Fruit fly (Drosophila melanogaster): Measurements from ENCODE around the gene Med.

The Med gene

dm6 chr3R:31605117-31605432 lies 5.8 kb upstream of the Med start (continued):
- no peak for TF ChIP-seq Meics (GFP tag; optimal IDR thresholded peaks at IDR 0.05)
- no peak for TF ChIP-seq hth (optimal IDR thresholded peaks at IDR 0.05)
- no peak for TF ChIP-seq aop (GFP tag; IDR thresholded peaks at IDR 0.05)
- no peak for TF ChIP-seq CG14965 (GFP tag; optimal IDR thresholded peaks at IDR 0.05; ENCODE audit: borderline replicate concordance)
- TF ChIP-seq Bteb2 (GFP tag; optimal IDR thresholded peaks at IDR 0.05) = no peak
- TF ChIP-seq CG8089 (GFP tag; optimal IDR thresholded peaks at IDR 0.05) = no peak
- no peak for TF ChIP-seq GATAe (GFP tag; conservative IDR thresholded peaks at IDR 0.05)
- no peak for TF ChIP-seq CG4404 (GFP tag; IDR thresholded peaks at IDR 0.05)
- no peak for TF ChIP-seq B-H1 (GFP tag; IDR thresholded peaks at IDR 0.05)
- no peak for TF ChIP-seq Fer2 (tag; optimal IDR thresholded peaks at IDR 0.05)
- TF ChIP-seq HHEX (GFP tag; optimal IDR thresholded peaks at IDR 0.05) = peak; percentile 9
- TF ChIP-seq Antp (GFP tag; optimal IDR thresholded peaks at IDR 0.05) = no peak
- no peak for TF ChIP-seq Nf-YC (tag; optimal IDR thresholded peaks at IDR 0.05)
- no peak for TF ChIP-seq Xbp1 (GFP tag; optimal IDR thresholded peaks at IDR 0.05)
- no peak for TF ChIP-seq CG3407 (GFP tag; optimal IDR thresholded peaks at IDR 0.05)
- 0 out of 3 replicates have a peak, but pooled peaks have one; percentile 27 for TF ChIP-seq CG2199 (GFP tag; IDR thresholded peaks at IDR 0.05)
- TF ChIP-seq CkIIα-i1 (GFP tag; IDR thresholded peaks at IDR 0.05) = no peak
- TF ChIP-seq CG2678 (tag; optimal IDR thresholded peaks at IDR 0.05) = peak; percentile 4
- no peak for TF ChIP-seq dmrt11E (tag; optimal IDR thresholded peaks at IDR 0.05)
- TF ChIP-seq CG12299 (tag; optimal IDR thresholded peaks at IDR 0.05) = no peak
- TF ChIP-seq ac (GFP tag; optimal IDR thresholded peaks at IDR 0.05) = no peak
- no peak for TF ChIP-seq Ets97D (GFP tag; optimal IDR thresholded peaks at IDR 0.05)
- TF ChIP-seq chinmo (GFP tag; IDR thresholded peaks at IDR 0.05; ENCODE audit: partially characterized antibody) = no peak
- TF ChIP-seq hbn (GFP tag; IDR thresholded peaks at IDR 0.05; ENCODE audit: partially characterized antibody) = no peak
- no peak for TF ChIP-seq CG18011 (GFP tag; optimal IDR thresholded peaks at IDR 0.05)
- TF ChIP-seq Ssrp (tag; optimal IDR thresholded peaks at IDR 0.05) = no peak
- TF ChIP-seq CG12391 (tag; optimal IDR thresholded peaks at IDR 0.05) = no peak
- TF ChIP-seq z (GFP tag; IDR thresholded peaks at IDR 0.05) = no peak
- TF ChIP-seq Blimp-1 (GFP tag; optimal IDR thresholded peaks at IDR 0.05) = no peak
- no peak for TF ChIP-seq CG17361 (GFP tag; IDR thresholded peaks at IDR 0.05)
- TF ChIP-seq HmgD (GFP tag; optimal IDR thresholded peaks at IDR 0.05) = no peak
- no peak for TF ChIP-seq lmd (GFP tag; IDR thresholded peaks at IDR 0.05)
- peak; percentile 12 for TF ChIP-seq HmgZ (tag; optimal IDR thresholded peaks at IDR 0.05)
- TF ChIP-seq wdn (GFP tag; IDR thresholded peaks at IDR 0.05) = no peak
- TF ChIP-seq CG14441 (GFP tag; IDR thresholded peaks at IDR 0.05) = no peak
- TF ChIP-seq CG15011 (GFP tag; optimal IDR thresholded peaks at IDR 0.05) = no peak
- no peak for TF ChIP-seq dmrt99B (tag; optimal IDR thresholded peaks at IDR 0.05)
- TF ChIP-seq Lpt (GFP tag; optimal IDR thresholded peaks at IDR 0.05) = no peak
- no peak for TF ChIP-seq bigmax (GFP tag; optimal IDR thresholded peaks at IDR 0.05)
- TF ChIP-seq disco-r (GFP tag; optimal IDR thresholded peaks at IDR 0.05) = no peak
- TF ChIP-seq gro (GFP tag; optimal IDR thresholded peaks at IDR 0.05) = no peak
- TF ChIP-seq pho (GFP tag; optimal IDR thresholded peaks at IDR 0.05) = no peak
- TF ChIP-seq pros (GFP tag; optimal IDR thresholded peaks at IDR 0.05) = no peak
- TF ChIP-seq Jarid2 (GFP tag; optimal IDR thresholded peaks at IDR 0.05) = no peak
- no peak for TF ChIP-seq CG18764 (GFP tag; optimal IDR thresholded peaks at IDR 0.05)
- TF ChIP-seq Dek (tag; optimal IDR thresholded peaks at IDR 0.05) = no peak
- no peak for TF ChIP-seq al (GFP tag; IDR thresholded peaks at IDR 0.05)
- TF ChIP-seq hb (GFP tag; IDR thresholded peaks at IDR 0.05; ENCODE audit: partially characterized antibody) = no peak
- no peak for TF ChIP-seq CG17612 (GFP tag; IDR thresholded peaks at IDR 0.05)
- TF ChIP-seq CG11695 (GFP tag; IDR thresholded peaks at IDR 0.05) = no peak
- peak in 1 of 2 experiments; percentile 90 for TF ChIP-seq Hr78 (GFP tag; optimal IDR thresholded peaks at IDR 0.05)
- no peak for TF ChIP-seq CG10209 (GFP tag; optimal IDR thresholded peaks at IDR 0.05)
